Fruit fly (Drosophila melanogaster): Measurements from ENCODE around the gene Pih1D1.

dm6 chr2L:12681603-12682368 lies 39.9 kb downstream of the Pih1D1 start:
- TF ChIP-seq kay (GFP tag; ENCODE audit: borderline replicate concordance): no peak
- no peak for TF ChIP-seq CG5204 (GFP tag; optimal IDR thresholded peaks at IDR 0.05)
- no peak for TF ChIP-seq cnc (optimal IDR thresholded peaks at IDR 0.05)
- TF ChIP-seq CG14711 (tag; optimal IDR thresholded peaks at IDR 0.05): no peak
- no peak for TF ChIP-seq cic (GFP tag; optimal IDR thresholded peaks at IDR 0.05)
- no peak for TF ChIP-seq Mnt (GFP tag; optimal IDR thresholded peaks at IDR 0.05)
- TF ChIP-seq toe (GFP tag; optimal IDR thresholded peaks at IDR 0.05): no peak
- no peak for TF ChIP-seq CG1620 (GFP tag; optimal IDR thresholded peaks at IDR 0.05)
- no peak for TF ChIP-seq pad (GFP tag; optimal IDR thresholded peaks at IDR 0.05)
- no peak for TF ChIP-seq Crg-1 (GFP tag; optimal IDR thresholded peaks at IDR 0.05)
- no peak for TF ChIP-seq CG12768 (GFP tag; optimal IDR thresholded peaks at IDR 0.05)
- no peak for TF ChIP-seq CG11617 (GFP tag; optimal IDR thresholded peaks at IDR 0.05)
- no peak for TF ChIP-seq CG7101 (tag; optimal IDR thresholded peaks at IDR 0.05)
- no peak for TF ChIP-seq CG33017 (tag; optimal IDR thresholded peaks at IDR 0.05)

Data from whole organism, adult.